Worm (Caenorhabditis elegans) whole organism, early embryonic: ENCODE measurements around the gene Y54G2A.48.

Experiments used
- ama-1 ChIP-seq: fragments of 150-350 bp; optimal IDR thresholded peaks from 2 replicates; lab custom pipeline; 2014
- ceh-13 ChIP-seq: fragments of 200-800 bp; sonication (Bioruptor generic); optimal IDR thresholded peaks from 2 replicates; lab custom pipeline; 2018; ENCODE audit warnings: mild to moderate bottlenecking, missing genetic modification characterization, missing compliant biosample characterization
- flt-1 ChIP-seq: fragments of 200-800 bp; sonication (Bioruptor generic); IDR thresholded peaks from 2 replicates; pipeline ENCODE4 v1.3.6; 2022; ENCODE audit warnings: missing genetic modification characterization, missing compliant biosample characterization
- hnd-1 ChIP-seq: sonication (generic microtip); optimal IDR thresholded peaks from 2 replicates; lab custom pipeline; 2016; ENCODE audit warnings: missing genetic modification characterization, missing compliant biosample characterization
- sea-1 ChIP-seq: fragments of 200-800 bp; sonication (Bioruptor generic); conservative IDR thresholded peaks from 2 replicates; pipeline ENCODE4 v1.3.6; 2022; ENCODE audit warnings: missing genetic modification characterization, missing compliant biosample characterization
- tra-4 ChIP-seq: sonication (generic microtip); optimal IDR thresholded peaks from 2 replicates; lab custom pipeline; 2017; ENCODE audit warnings: missing genetic modification characterization, missing compliant biosample characterization

- TF ChIP-seq tra-4 (tag; lab: Kevin White, UChicago) (no peak), flt-1 (GFP tag; lab: Robert Waterston, UW) (no peak), ama-1 (lab: Kevin White, UChicago) (no peak), sea-1 (GFP tag; lab: Robert Waterston, UW) (no peak), hnd-1 (tag; lab: Kevin White, UChicago) (no peak), ceh-13 (GFP tag; lab: Kevin White, UChicago) (no peak)
Measured at ce11 chrIV:2809208-2809607, 23.3 kb downstream of the Y54G2A.48 start, which contains the start of gene Y54G2A.76.
